Fruit fly (Drosophila melanogaster) whole organism, embryonic: Measurements from ENCODE around the gene Eig71Ea.

Experiments used
- Asciz ChIP-seq: fragments of 200-800 bp; sonication (Bioruptor generic); optimal IDR thresholded peaks from 2 replicates; lab custom pipeline; 2017; ENCODE audit warnings: missing biosample characterization, mild to moderate bottlenecking, missing genetic modification characterization, missing genetic modification reagents
- CG10979 ChIP-seq: fragments of 200-800 bp; sonication (Bioruptor generic); optimal IDR thresholded peaks from 2 replicates; lab custom pipeline; 2018; ENCODE audit warnings: missing biosample characterization, mild to moderate bottlenecking, missing genetic modification characterization, moderate library complexity
- CG1233 ChIP-seq: fragments of 200-800 bp; sonication (Bioruptor generic); optimal IDR thresholded peaks from 4 replicates; lab custom pipeline; 2018; ENCODE audit warnings: missing biosample characterization, mild to moderate bottlenecking, missing genetic modification characterization
- CG12391 ChIP-seq: fragments of 200-800 bp; sonication (Bioruptor generic); optimal IDR thresholded peaks from 3 replicates; lab custom pipeline; 2018; ENCODE audit warnings: missing biosample characterization, mild to moderate bottlenecking, missing genetic modification characterization, moderate library complexity
- CG12659 ChIP-seq: fragments of 200-800 bp; sonication (Bioruptor generic); optimal IDR thresholded peaks from 3 replicates; lab custom pipeline; 2017; ENCODE audit warnings: mild to moderate bottlenecking, missing biosample characterization, missing genetic modification reagents, missing genetic modification characterization
- CG12769 ChIP-seq: fragments of 200-800 bp; sonication (Bioruptor generic); optimal IDR thresholded peaks from 2 replicates; lab custom pipeline; 2019; ENCODE audit warnings: missing biosample characterization, mild to moderate bottlenecking, missing genetic modification characterization, moderate library complexity
- CG13296 ChIP-seq: fragments of 200-800 bp; sonication (Bioruptor generic); optimal IDR thresholded peaks from 3 replicates; lab custom pipeline; 2018; ENCODE audit warnings: missing biosample characterization, mild to moderate bottlenecking, missing genetic modification characterization
- CG15269 ChIP-seq: fragments of 200-800 bp; sonication (Bioruptor generic); optimal IDR thresholded peaks from 2 replicates; lab custom pipeline; 2018; ENCODE audit warnings: missing biosample characterization, mild to moderate bottlenecking, missing genetic modification characterization, moderate library complexity
- CG18619 ChIP-seq: fragments of 200-800 bp; sonication (Bioruptor generic); optimal IDR thresholded peaks from 3 replicates; lab custom pipeline; 2017; ENCODE audit warnings: missing biosample characterization, mild to moderate bottlenecking, missing genetic modification characterization
- CG2678 ChIP-seq: fragments of 200-800 bp; sonication (Bioruptor generic); optimal IDR thresholded peaks from 3 replicates; lab custom pipeline; 2019; ENCODE audit warnings: missing biosample characterization, mild to moderate bottlenecking, missing genetic modification characterization, moderate library complexity
- CG30403 ChIP-seq: fragments of 200-800 bp; sonication (Bioruptor generic); optimal IDR thresholded peaks from 3 replicates; lab custom pipeline; 2016; ENCODE audit warnings: missing biosample characterization, missing genetic modification characterization
- CG3281 ChIP-seq: fragments of 200-800 bp; sonication (Bioruptor generic); optimal IDR thresholded peaks from 3 replicates; lab custom pipeline; 2017; ENCODE audit warnings: missing biosample characterization, mild to moderate bottlenecking, missing genetic modification characterization
- CG6254 ChIP-seq: fragments of 200-800 bp; sonication (Bioruptor generic); optimal IDR thresholded peaks from 3 replicates; lab custom pipeline; 2017; ENCODE audit warnings: mild to moderate bottlenecking, missing biosample characterization, missing genetic modification reagents, missing genetic modification characterization
- CG7839 ChIP-seq: fragments of 200-800 bp; sonication (Bioruptor generic); optimal IDR thresholded peaks from 3 replicates; lab custom pipeline; 2018; ENCODE audit warnings: missing biosample characterization, mild to moderate bottlenecking, missing genetic modification characterization, moderate library complexity
- CG8281 ChIP-seq: fragments of 200-800 bp; sonication (Bioruptor generic); optimal IDR thresholded peaks from 2 replicates; lab custom pipeline; 2018; ENCODE audit warnings: missing biosample characterization, mild to moderate bottlenecking, missing genetic modification characterization, moderate library complexity
- CG8359 ChIP-seq: fragments of 200-800 bp; sonication (Bioruptor generic); optimal IDR thresholded peaks from 2 replicates; lab custom pipeline; 2017; ENCODE audit warnings: missing biosample characterization, mild to moderate bottlenecking, missing genetic modification characterization, borderline replicate concordance
- CG8388 ChIP-seq: fragments of 200-800 bp; sonication (Bioruptor generic); optimal IDR thresholded peaks from 2 replicates; lab custom pipeline; 2019; ENCODE audit warnings: missing biosample characterization, mild to moderate bottlenecking, missing genetic modification characterization, moderate library complexity
- CG9727 ChIP-seq: fragments of 200-800 bp; sonication (Bioruptor generic); optimal IDR thresholded peaks from 3 replicates; lab custom pipeline; 2017; ENCODE audit warnings: missing biosample characterization, mild to moderate bottlenecking, missing genetic modification characterization
- CG9817 ChIP-seq: fragments of 200-800 bp; sonication (Bioruptor generic); optimal IDR thresholded peaks from 2 replicates; lab custom pipeline; 2018; ENCODE audit warnings: missing biosample characterization, mild to moderate bottlenecking, missing genetic modification characterization, moderate library complexity
- Ets65A ChIP-seq: fragments of 200-800 bp; sonication (Bioruptor generic); peaks from one replicate; lab custom pipeline; 2016; ENCODE audit warnings: missing biosample characterization, missing genetic modification characterization
- Hmr ChIP-seq: fragments of 200-800 bp; sonication (Bioruptor generic); optimal IDR thresholded peaks from 3 replicates; lab custom pipeline; 2017; ENCODE audit warnings: mild to moderate bottlenecking, missing biosample characterization, missing genetic modification reagents, missing genetic modification characterization
- Hr51 ChIP-seq, 2 experiments: fragments of 200-800 bp; sonication (Bioruptor generic); optimal IDR thresholded peaks; 2 replicates in 1 of 2; 3 replicates in 1 of 2; lab custom pipeline; 2016 to 2018; ENCODE audit warnings: missing biosample characterization in 2 of 2, missing genetic modification characterization in 2 of 2, mild to moderate bottlenecking in 1 of 2, moderate library complexity in 1 of 2
- Med ChIP-seq: fragments of 200-800 bp; sonication (Bioruptor generic); peaks from one replicate; lab custom pipeline; 2016; ENCODE audit warnings: missing biosample characterization, missing genetic modification characterization, mild to moderate bottlenecking, inconsistent platforms, moderate library complexity
- PHDP ChIP-seq: fragments of 200-800 bp; sonication (Bioruptor generic); optimal IDR thresholded peaks from 3 replicates; lab custom pipeline; 2018; ENCODE audit warnings: missing biosample characterization, mild to moderate bottlenecking, missing genetic modification characterization, moderate library complexity
- Sox100B ChIP-seq: fragments of 200-800 bp; sonication (Bioruptor generic); optimal IDR thresholded peaks from 3 replicates; lab custom pipeline; 2018; ENCODE audit warnings: missing biosample characterization, mild to moderate bottlenecking, missing genetic modification characterization
- Sox102F ChIP-seq: fragments of 200-800 bp; sonication (Bioruptor generic); optimal IDR thresholded peaks from 2 replicates; lab custom pipeline; 2018; ENCODE audit warnings: missing biosample characterization, mild to moderate bottlenecking, missing genetic modification characterization, moderate library complexity
- az2 ChIP-seq: fragments of 200-800 bp; sonication (Bioruptor generic); optimal IDR thresholded peaks from 3 replicates; lab custom pipeline; 2016; ENCODE audit warnings: missing biosample characterization, missing genetic modification characterization
- bab2 ChIP-seq: fragments of 200-800 bp; sonication (Bioruptor generic); optimal IDR thresholded peaks from 2 replicates; lab custom pipeline; 2016; ENCODE audit warnings: missing biosample characterization, missing genetic modification characterization
- bowl ChIP-seq: fragments of 200-800 bp; sonication (Bioruptor generic); IDR thresholded peaks from 2 replicates; pipeline ENCODE4 v1.3.6; 2022; ENCODE audit warnings: missing biosample characterization, missing genetic modification characterization
- dpn ChIP-seq, 2 experiments: fragments of 200-800 bp; sonication (Bioruptor generic); optimal IDR thresholded peaks; 3 replicates each; lab custom pipeline; 2016; ENCODE audit warnings: missing biosample characterization in 2 of 2, missing genetic modification characterization in 2 of 2
- dysf ChIP-seq: fragments of 200-800 bp; sonication (Bioruptor generic); IDR thresholded peaks from 3 replicates; pipeline ENCODE4 v1.3.6; 2022; ENCODE audit warnings: missing biosample characterization, missing genetic modification characterization
- grn ChIP-seq: fragments of 200-800 bp; sonication (Bioruptor generic); optimal IDR thresholded peaks from 3 replicates; lab custom pipeline; 2017; ENCODE audit warnings: missing biosample characterization, missing genetic modification characterization
- ind ChIP-seq: fragments of 200-800 bp; sonication (Bioruptor generic); optimal IDR thresholded peaks from 3 replicates; lab custom pipeline; 2016; ENCODE audit warnings: missing biosample characterization, missing genetic modification characterization
- lab ChIP-seq: fragments of 200-800 bp; sonication (Bioruptor generic); optimal IDR thresholded peaks from 3 replicates; lab custom pipeline; 2017; ENCODE audit warnings: missing biosample characterization, missing genetic modification characterization, mild to moderate bottlenecking, moderate library complexity, missing genetic modification reagents
- lola ChIP-seq, 3 experiments: fragments of >200 bp in 2 of 3; fragments of 200-800 bp in 1 of 3; sonication (Bioruptor generic) in 1 of 3; optimal IDR thresholded peaks; 2 replicates each; lab custom pipeline; 2017 to 2019; ENCODE audit warnings: missing biosample characterization in 3 of 3, missing genetic modification characterization in 3 of 3, mild to moderate bottlenecking in 1 of 3, moderate library complexity in 1 of 3
- nmo ChIP-seq: fragments of 200-800 bp; sonication (Bioruptor generic); optimal IDR thresholded peaks from 2 replicates; lab custom pipeline; 2018; ENCODE audit warnings: missing biosample characterization, mild to moderate bottlenecking, missing genetic modification characterization, moderate library complexity
- oc ChIP-seq: fragments of 200-800 bp; sonication (Bioruptor generic); optimal IDR thresholded peaks from 2 replicates; lab custom pipeline; 2018; ENCODE audit warnings: missing biosample characterization, mild to moderate bottlenecking, missing genetic modification characterization, moderate library complexity
- otp ChIP-seq: fragments of 200-800 bp; sonication (Bioruptor generic); IDR thresholded peaks from 3 replicates; pipeline ENCODE4, ENCODE4 v1.3.6; 2022; ENCODE audit warnings: missing biosample characterization, missing genetic modification characterization
- row ChIP-seq: fragments of 200-800 bp; sonication (Bioruptor generic); IDR thresholded peaks from 3 replicates; pipeline ENCODE4 v1.3.6; 2022; ENCODE audit warnings: missing biosample characterization, missing genetic modification characterization
- sc ChIP-seq, 3 experiments: fragments of >200 bp in 2 of 3; fragments of 200-800 bp in 1 of 3; sonication (Bioruptor generic) in 1 of 3; optimal IDR thresholded peaks; 2 replicates in 2 of 3; 3 replicates in 1 of 3; lab custom pipeline; 2017; ENCODE audit warnings: mild to moderate bottlenecking in 1 of 3, missing biosample characterization in 1 of 3, missing genetic modification characterization in 1 of 3, missing genetic modification reagents in 1 of 3
- sd ChIP-seq: fragments of 200-800 bp; sonication (Bioruptor generic); optimal IDR thresholded peaks from 3 replicates; lab custom pipeline; 2018; ENCODE audit warnings: missing biosample characterization, mild to moderate bottlenecking, missing genetic modification characterization, moderate library complexity
- sens ChIP-seq: fragments of 200-800 bp; sonication (Bioruptor generic); peaks from one replicate; lab custom pipeline; 2016; ENCODE audit warnings: missing biosample characterization, missing genetic modification characterization
- slou ChIP-seq: fragments of 200-800 bp; sonication (Bioruptor generic); optimal IDR thresholded peaks from 3 replicates; lab custom pipeline; 2016; ENCODE audit warnings: missing biosample characterization, missing genetic modification characterization
- sqz ChIP-seq: fragments of 200-800 bp; sonication (Bioruptor generic); optimal IDR thresholded peaks from 3 replicates; lab custom pipeline; 2018; ENCODE audit warnings: missing biosample characterization, mild to moderate bottlenecking, missing genetic modification characterization
- wor ChIP-seq: fragments of 200-800 bp; sonication (Bioruptor generic); IDR thresholded peaks from 2 replicates; pipeline ENCODE4 v1.3.6; 2022; ENCODE audit warnings: missing biosample characterization, missing genetic modification characterization
- zf30C ChIP-seq: fragments of 200-800 bp; sonication (Bioruptor generic); optimal IDR thresholded peaks from 3 replicates; lab custom pipeline; 2018; ENCODE audit warnings: missing biosample characterization, mild to moderate bottlenecking, missing genetic modification characterization

The Eig71Ea gene

DNA sequence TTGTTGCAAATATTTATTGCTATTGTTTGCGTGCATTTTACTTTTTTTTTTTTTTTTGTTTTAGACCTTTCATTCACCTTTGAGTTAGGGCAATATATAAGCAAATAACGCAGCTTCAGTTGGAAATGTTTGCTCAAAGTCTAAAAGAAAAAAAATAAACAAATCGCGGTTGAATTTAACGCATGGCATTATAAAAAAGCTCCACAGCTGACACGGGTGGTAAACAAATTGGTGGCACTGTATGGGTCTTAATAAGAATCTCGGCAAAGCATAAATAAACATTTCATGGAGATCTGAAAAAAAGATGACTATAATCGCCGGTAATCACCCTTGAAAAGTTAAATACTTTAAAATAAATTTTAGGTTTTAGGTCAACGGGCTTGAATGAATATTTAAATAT is 44.9 kb upstream of the Eig71Ea start:
- TF ChIP-seq lab (GFP tag; lab: Kevin White, UChicago), result peak; percentile 21
- peak in 1 of 2 experiments; percentile 7 for TF ChIP-seq dpn (GFP tag; optimal IDR thresholded peaks at IDR 0.05; lab: Kevin White, UChicago)
- peak; percentile 27 for TF ChIP-seq CG1233 (GFP tag; lab: Kevin White, UChicago)
- TF ChIP-seq Ets65A (GFP tag; lab: Kevin White, UChicago), result no peak
- 0 out of 3 replicates have a peak, but pooled peaks have one; percentile 43 for TF ChIP-seq otp
- no peak for TF ChIP-seq bowl (GFP tag; lab: Robert Waterston, UW)
- peak; percentile 7 for TF ChIP-seq CG8281 (tag; lab: Kevin White, UChicago)
- peak; percentile 19 for TF ChIP-seq sd
- peak; percentile 24 for TF ChIP-seq Asciz (GFP tag; lab: Kevin White, UChicago)
- TF ChIP-seq CG15269 (tag; lab: Kevin White, UChicago), result no peak
- peak; percentile 81 for TF ChIP-seq CG8388 (GFP tag; lab: Kevin White, UChicago)
- TF ChIP-seq row (GFP tag; lab: Robert Waterston, UW), result peak; percentile 33; the same call in 1 of the 3 replicates
- TF ChIP-seq CG13296 (GFP tag; lab: Kevin White, UChicago), result peak; percentile 38
- TF ChIP-seq dysf, result 0 out of 3 replicates have a peak, but pooled peaks have one; percentile 29
- TF ChIP-seq sqz (GFP tag; lab: Kevin White, UChicago), result peak; percentile 21
- peak; percentile 4 for TF ChIP-seq Sox102F (GFP tag; lab: Kevin White, UChicago)
- TF ChIP-seq CG18619 (GFP tag; lab: Kevin White, UChicago), result peak; percentile 5
- TF ChIP-seq CG3281 (GFP tag; lab: Kevin White, UChicago), result no peak
- peak; percentile 8 for TF ChIP-seq CG7839 (tag; lab: Kevin White, UChicago)
- peak; percentile 12 for TF ChIP-seq PHDP (tag; lab: Kevin White, UChicago)
- peak; percentile 9 for TF ChIP-seq Hmr (GFP tag; lab: Kevin White, UChicago)
- TF ChIP-seq Med (GFP tag; lab: Kevin White, UChicago), result peak; percentile 59
- no peak for TF ChIP-seq CG30403
- peak; percentile 65 for TF ChIP-seq sens (GFP tag; lab: Kevin White, UChicago)
- TF ChIP-seq Hr51 (GFP tag; optimal IDR thresholded peaks at IDR 0.05; lab: Kevin White, UChicago), result peak in 1 of 2 experiments; percentile 7
- TF ChIP-seq oc, result peak; percentile 48
- TF ChIP-seq, all 482 proteins: peak for 21

DNA sequence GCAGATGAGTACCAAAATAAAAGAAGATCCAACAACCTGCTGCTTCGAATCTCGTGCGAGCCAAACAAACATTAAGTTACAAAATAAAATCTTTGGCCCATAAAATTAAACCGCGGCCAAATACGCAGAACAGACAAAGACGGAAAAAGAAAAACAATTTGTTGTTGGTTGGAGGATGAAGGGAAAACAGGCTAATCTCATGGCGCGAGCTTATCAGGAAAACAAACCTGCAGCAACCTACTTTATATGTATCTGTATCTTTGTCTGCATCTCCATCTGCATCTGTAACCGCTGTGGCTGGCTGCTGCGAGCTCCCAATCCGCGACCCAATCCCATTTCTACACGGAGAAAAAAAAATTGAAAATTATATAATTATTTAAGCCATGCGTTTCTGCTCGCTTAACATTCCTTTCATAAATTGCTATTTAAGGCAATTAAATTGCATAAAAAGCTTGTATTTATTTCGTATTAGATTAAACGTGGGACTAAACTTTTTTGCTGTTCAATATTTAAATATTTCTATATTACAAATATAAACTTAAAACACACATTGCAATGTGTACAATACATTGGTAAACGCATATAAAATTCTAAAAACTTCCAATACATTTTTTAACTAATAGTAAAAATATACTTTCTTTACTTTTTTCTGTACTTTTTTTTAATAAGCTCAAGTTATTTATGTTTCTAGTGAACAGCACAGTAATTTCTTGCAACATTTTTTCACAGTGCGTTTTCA is 43.5 kb upstream of the Eig71Ea start:
- TF ChIP-seq Hr51 (GFP tag; optimal IDR thresholded peaks at IDR 0.05; lab: Kevin White, UChicago), result peak in 1 of 2 experiments; percentile 55
- TF ChIP-seq CG8359, result peak; percentile 50
- TF ChIP-seq grn (GFP tag; lab: Kevin White, UChicago), result peak; percentile 87
- TF ChIP-seq zf30C (GFP tag; lab: Kevin White, UChicago), result peak; percentile 4
- peak; percentile 72 for TF ChIP-seq CG9727 (GFP tag; lab: Kevin White, UChicago)
- TF ChIP-seq wor (GFP tag; lab: Robert Waterston, UW), result no peak
- peak; percentile 38 for TF ChIP-seq CG7839 (tag; lab: Kevin White, UChicago)
- peak in 1 of 3 experiments; percentile 79 for TF ChIP-seq lola (GFP tag; optimal IDR thresholded peaks at IDR 0.05; lab: Kevin White, UChicago)
- TF ChIP-seq CG12391 (tag; lab: Kevin White, UChicago), result peak; percentile 44
- TF ChIP-seq oc, result no peak
- peak; percentile 8 for TF ChIP-seq CG12659 (GFP tag; lab: Kevin White, UChicago)
- no peak for TF ChIP-seq CG9817 (tag; lab: Kevin White, UChicago)
- TF ChIP-seq CG6254, result peak; percentile 32
- TF ChIP-seq CG12769 (tag; lab: Kevin White, UChicago), result no peak
- TF ChIP-seq az2 (GFP tag; lab: Kevin White, UChicago), result peak; percentile 51
- peak; percentile 77 for TF ChIP-seq Sox100B (GFP tag; lab: Kevin White, UChicago)
- no peak for TF ChIP-seq bab2
- no peak for TF ChIP-seq sc (optimal IDR thresholded peaks at IDR 0.05; lab: Kevin White, UChicago)
- peak; percentile 57 for TF ChIP-seq sc (GFP tag; optimal IDR thresholded peaks at IDR 0.05; lab: Kevin White, UChicago)
- peak; percentile 56 for TF ChIP-seq CG2678 (tag; lab: Kevin White, UChicago)
- TF ChIP-seq ind (GFP tag; lab: Kevin White, UChicago), result peak; percentile 15
- peak; percentile 78 for TF ChIP-seq CG10979 (tag; lab: Kevin White, UChicago)
- TF ChIP-seq nmo (GFP tag; lab: Kevin White, UChicago), result peak; percentile 77
- no peak for TF ChIP-seq slou (GFP tag; lab: Kevin White, UChicago)
